Fruit fly (Drosophila melanogaster) whole organism, prepupa: ENCODE results near the gene yellow-f2.

Experiments
- Blimp-1 ChIP-seq: fragments of 200-800 bp; sonication (Bioruptor generic); optimal IDR thresholded peaks from 3 replicates; lab custom pipeline; 2017; ENCODE audit warnings: missing biosample characterization, missing genetic modification characterization, mild to moderate bottlenecking, moderate library complexity, missing genetic modification reagents
- CG10631 ChIP-seq: fragments of 200-800 bp; sonication (Bioruptor generic); optimal IDR thresholded peaks from 2 replicates; lab custom pipeline; 2016; ENCODE audit warnings: missing biosample characterization, missing genetic modification characterization
- CG10669 ChIP-seq: fragments of 200-800 bp; sonication (Bioruptor generic); optimal IDR thresholded peaks from 3 replicates; lab custom pipeline; 2018; ENCODE audit warnings: missing biosample characterization, mild to moderate bottlenecking, missing genetic modification characterization, moderate library complexity
- CG11294 ChIP-seq: fragments of 200-800 bp; sonication (Bioruptor generic); IDR thresholded peaks from 2 replicates; pipeline ENCODE4 v1.3.6; 2022; ENCODE audit warnings: missing biosample characterization, missing genetic modification characterization
- CG11762 ChIP-seq: fragments of 200-800 bp; sonication (Bioruptor generic); optimal IDR thresholded peaks from 3 replicates; lab custom pipeline; 2016; ENCODE audit warnings: missing biosample characterization, missing genetic modification characterization; ENCODE audit not compliant: insufficient read depth
- CG11902 ChIP-seq: fragments of 200-800 bp; sonication (Bioruptor generic); optimal IDR thresholded peaks from 3 replicates; lab custom pipeline; 2016; ENCODE audit warnings: missing biosample characterization, missing genetic modification characterization
- CG15336 ChIP-seq: fragments of 200-800 bp; sonication (Bioruptor generic); IDR thresholded peaks from 2 replicates; pipeline ENCODE4 v1.3.6; 2022; ENCODE audit warnings: missing biosample characterization, missing genetic modification characterization
- CG1621 ChIP-seq: fragments of 200-800 bp; sonication (Bioruptor generic); optimal IDR thresholded peaks from 3 replicates; lab custom pipeline; 2018; ENCODE audit warnings: missing biosample characterization, mild to moderate bottlenecking, missing genetic modification characterization
- CG3032 ChIP-seq: fragments of 200-800 bp; optimal IDR thresholded peaks from 2 replicates; lab custom pipeline; 2019; ENCODE audit warnings: missing biosample characterization, mild to moderate bottlenecking, missing genetic modification characterization, moderate library complexity
- CG31627 ChIP-seq: fragments of 200-800 bp; sonication (Bioruptor generic); optimal IDR thresholded peaks from 3 replicates; lab custom pipeline; 2016; ENCODE audit warnings: missing biosample characterization, missing genetic modification characterization
- CG3919 ChIP-seq: fragments of 200-800 bp; sonication (Bioruptor generic); optimal IDR thresholded peaks from 3 replicates; lab custom pipeline; 2016; ENCODE audit warnings: missing biosample characterization, missing genetic modification characterization
- CG6163 ChIP-seq: fragments of 200-800 bp; sonication (Bioruptor generic); IDR thresholded peaks from 3 replicates; pipeline ENCODE4 v1.3.6; 2022; ENCODE audit warnings: missing biosample characterization, missing genetic modification characterization
- CG6276 ChIP-seq: fragments of 200-800 bp; sonication (Bioruptor generic); optimal IDR thresholded peaks from 2 replicates; lab custom pipeline; 2017; ENCODE audit warnings: missing biosample characterization, mild to moderate bottlenecking, missing genetic modification characterization
- CG6792 ChIP-seq: fragments of 200-800 bp; sonication (Bioruptor generic); optimal IDR thresholded peaks from 3 replicates; lab custom pipeline; 2016; ENCODE audit warnings: missing biosample characterization, missing genetic modification characterization
- CG6808 ChIP-seq: fragments of 200-800 bp; sonication (Bioruptor generic); optimal IDR thresholded peaks from 3 replicates; lab custom pipeline; 2017; ENCODE audit warnings: missing biosample characterization, missing genetic modification characterization, mild to moderate bottlenecking, moderate library complexity, missing genetic modification reagents
- CG6854 ChIP-seq: fragments of 200-800 bp; sonication (Bioruptor generic); optimal IDR thresholded peaks from 2 replicates; lab custom pipeline; 2017; ENCODE audit warnings: missing biosample characterization, mild to moderate bottlenecking, missing genetic modification characterization
- CG8119 ChIP-seq: fragments of 200-800 bp; sonication (Bioruptor generic); IDR thresholded peaks from 3 replicates; pipeline ENCODE4 v1.3.6; 2022; ENCODE audit warnings: missing biosample characterization, missing genetic modification characterization
- CG8319 ChIP-seq: fragments of 200-800 bp; sonication (Bioruptor generic); optimal IDR thresholded peaks from 3 replicates; lab custom pipeline; 2016; ENCODE audit warnings: missing biosample characterization, missing genetic modification characterization
- CG9139 ChIP-seq: fragments of 200-800 bp; sonication (Bioruptor generic); optimal IDR thresholded peaks from 3 replicates; lab custom pipeline; 2017; ENCODE audit warnings: missing biosample characterization, mild to moderate bottlenecking, missing genetic modification characterization
- Eip75B ChIP-seq: fragments of 200-800 bp; sonication (Bioruptor generic); optimal IDR thresholded peaks from 3 replicates; lab custom pipeline; 2016; ENCODE audit warnings: missing biosample characterization, missing genetic modification characterization
- Eip78C ChIP-seq: fragments of 200-800 bp; sonication (Bioruptor generic); peaks from one replicate; lab custom pipeline; 2016; ENCODE audit warnings: missing biosample characterization, missing genetic modification characterization
- Hr38 ChIP-seq: sonication (Bioruptor generic); optimal IDR thresholded peaks from 2 replicates; lab custom pipeline; 2016; ENCODE audit warnings: missing biosample characterization, missing genetic modification characterization
- Hr4 ChIP-seq: fragments of 200-800 bp; sonication (Bioruptor generic); optimal IDR thresholded peaks from 3 replicates; lab custom pipeline; 2016; ENCODE audit warnings: missing biosample characterization, missing genetic modification characterization
- Lpt ChIP-seq: fragments of 200-800 bp; sonication (Bioruptor generic); optimal IDR thresholded peaks from 3 replicates; lab custom pipeline; 2016; ENCODE audit warnings: missing biosample characterization, missing genetic modification characterization
- Met ChIP-seq: fragments of 200-800 bp; sonication (Bioruptor generic); optimal IDR thresholded peaks from 3 replicates; lab custom pipeline; 2016; ENCODE audit warnings: missing biosample characterization, missing genetic modification characterization
- OdsH ChIP-seq: fragments of 200-800 bp; sonication (Bioruptor generic); optimal IDR thresholded peaks from 3 replicates; lab custom pipeline; 2016; ENCODE audit warnings: missing biosample characterization, missing genetic modification characterization
- Sox102F ChIP-seq: fragments of 200-800 bp; sonication (Bioruptor generic); optimal IDR thresholded peaks from 2 replicates; lab custom pipeline; 2016; ENCODE audit warnings: missing biosample characterization, mild to moderate bottlenecking, missing genetic modification characterization
- Sox15 ChIP-seq: fragments of 200-800 bp; sonication (Bioruptor generic); optimal IDR thresholded peaks from 3 replicates; lab custom pipeline; 2016; ENCODE audit warnings: missing biosample characterization, missing genetic modification characterization
- achi ChIP-seq: fragments of 200-800 bp; sonication (Bioruptor generic); optimal IDR thresholded peaks from 3 replicates; lab custom pipeline; 2016; ENCODE audit warnings: missing biosample characterization, missing genetic modification characterization
- acj6 ChIP-seq: fragments of 200-800 bp; sonication (Bioruptor generic); optimal IDR thresholded peaks from 3 replicates; lab custom pipeline; 2016; ENCODE audit warnings: missing biosample characterization, missing genetic modification characterization
- cyc ChIP-seq: fragments of 200-800 bp; sonication (Bioruptor generic); optimal IDR thresholded peaks from 3 replicates; lab custom pipeline; 2016; ENCODE audit warnings: missing biosample characterization, missing genetic modification characterization
- dac ChIP-seq: fragments of 200-800 bp; sonication (Bioruptor generic); optimal IDR thresholded peaks from 2 replicates; lab custom pipeline; 2017; ENCODE audit warnings: missing biosample characterization, mild to moderate bottlenecking, missing genetic modification characterization
- dsx ChIP-seq: fragments of 200-800 bp; optimal IDR thresholded peaks from 3 replicates; lab custom pipeline; 2019; ENCODE audit warnings: missing biosample characterization, mild to moderate bottlenecking, missing genetic modification characterization, moderate library complexity; ENCODE audit not compliant: poor library complexity, severe bottlenecking
- esn ChIP-seq: fragments of 200-800 bp; sonication (Bioruptor generic); optimal IDR thresholded peaks from 2 replicates; lab custom pipeline; 2016; ENCODE audit warnings: missing biosample characterization, mild to moderate bottlenecking, missing genetic modification characterization, moderate library complexity
- fd85E ChIP-seq: fragments of 200-800 bp; sonication (Bioruptor generic); optimal IDR thresholded peaks from 3 replicates; lab custom pipeline; 2016; ENCODE audit warnings: missing biosample characterization, missing genetic modification characterization
- fkh ChIP-seq: fragments of 200-800 bp; sonication (Bioruptor generic); optimal IDR thresholded peaks from 3 replicates; lab custom pipeline; 2017; ENCODE audit warnings: missing biosample characterization, mild to moderate bottlenecking, missing genetic modification characterization, moderate library complexity
- lz ChIP-seq: fragments of 200-800 bp; sonication (Bioruptor generic); optimal IDR thresholded peaks from 3 replicates; lab custom pipeline; 2016; ENCODE audit warnings: missing biosample characterization, missing genetic modification characterization
- salr ChIP-seq, 2 experiments: fragments of 200-800 bp; sonication (Bioruptor generic); optimal IDR thresholded peaks; 3 replicates each; lab custom pipeline; 2016 to 2018; ENCODE audit warnings: missing biosample characterization in 2 of 2, missing genetic modification characterization in 2 of 2, mild to moderate bottlenecking in 1 of 2
- ss ChIP-seq, 2 experiments: fragments of 200-800 bp; sonication (Bioruptor generic); optimal IDR thresholded peaks; 2 replicates in 1 of 2; 3 replicates in 1 of 2; lab custom pipeline; 2017 to 2018; ENCODE audit warnings: mild to moderate bottlenecking in 2 of 2, missing biosample characterization in 2 of 2, missing genetic modification characterization in 2 of 2, moderate library complexity in 1 of 2
- svp ChIP-seq: fragments of 200-800 bp; sonication (Bioruptor generic); peaks from one replicate; lab custom pipeline; 2016; ENCODE audit warnings: missing biosample characterization, missing genetic modification characterization
- vri ChIP-seq: fragments of 200-800 bp; sonication (Bioruptor generic); optimal IDR thresholded peaks from 3 replicates; lab custom pipeline; 2016; ENCODE audit warnings: missing biosample characterization, mild to moderate bottlenecking, missing genetic modification characterization

yellow-f2 gene

DNA sequence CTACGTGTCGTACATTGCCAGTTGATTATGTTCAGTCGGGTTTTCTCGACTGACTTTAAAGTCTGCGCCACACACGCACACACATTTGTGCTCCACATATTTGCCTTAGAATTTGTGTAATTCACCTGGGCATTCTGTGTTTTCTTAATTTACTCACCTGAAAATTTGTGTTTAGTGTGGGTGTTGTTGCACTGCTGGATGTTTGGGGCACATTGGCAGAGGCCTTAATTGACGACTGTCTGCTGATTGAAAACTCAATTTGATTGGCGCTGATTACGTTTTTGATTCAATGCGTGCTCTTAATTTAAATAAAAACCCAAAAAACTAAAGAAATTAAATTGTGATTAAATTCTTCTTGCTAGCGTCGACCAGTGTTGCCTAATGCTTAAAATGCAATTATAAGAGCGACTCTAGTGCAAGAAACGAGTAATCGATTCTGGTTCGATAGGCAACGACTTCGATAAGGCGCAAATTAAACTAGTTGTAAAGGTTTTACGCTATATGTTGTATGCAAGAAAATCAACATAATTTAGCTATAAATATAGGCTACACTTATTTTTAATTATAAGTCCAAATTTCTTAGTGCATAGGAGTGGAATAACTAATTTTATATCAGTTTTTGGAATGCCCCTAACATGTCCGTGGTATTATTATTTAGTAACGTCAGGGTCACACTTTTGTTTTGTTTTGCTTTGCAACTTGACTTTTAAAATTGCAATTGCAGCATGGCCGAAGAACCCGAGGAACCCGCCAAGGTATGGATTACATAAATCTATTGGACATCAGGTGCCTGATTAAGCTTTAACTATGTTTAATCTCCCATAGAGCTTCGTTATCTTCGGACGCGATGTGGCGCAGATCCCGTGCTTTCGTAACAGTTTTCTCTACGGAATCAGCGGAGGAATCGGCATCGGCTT is 35.6 kb upstream of the yellow-f2 start, which contains the start of the genes CG46281 and CG46280:
Gene CG46281, minus strand, starts transcription at position 51 of the 917 bp plus-strand sequence.
Gene CG46280, minus strand, starts transcription at position 403 of the 917 bp plus-strand sequence.
- TF ChIP-seq Blimp-1 (GFP tag; lab: Kevin White, UChicago) (no peak), Eip75B (no peak), CG8119 (GFP tag; lab: Robert Waterston, UW) (no peak), Hr38 (GFP tag; lab: Kevin White, UChicago) (no peak), CG11902 (GFP tag; lab: Kevin White, UChicago) (no peak), OdsH (GFP tag; lab: Kevin White, UChicago) (no peak), esn (peak; percentile 57), fd85E (GFP tag; lab: Kevin White, UChicago) (no peak), Eip78C (GFP tag; lab: Kevin White, UChicago) (no peak), CG3032 (tag; lab: Kevin White, UChicago) (peak; percentile 10), svp (GFP tag; lab: Kevin White, UChicago) (no peak), vri (GFP tag; lab: Kevin White, UChicago) (peak; percentile 17), lz (GFP tag; lab: Kevin White, UChicago) (peak; percentile 43), fkh (GFP tag; lab: Kevin White, UChicago) (no peak), dsx (no peak)

DNA sequence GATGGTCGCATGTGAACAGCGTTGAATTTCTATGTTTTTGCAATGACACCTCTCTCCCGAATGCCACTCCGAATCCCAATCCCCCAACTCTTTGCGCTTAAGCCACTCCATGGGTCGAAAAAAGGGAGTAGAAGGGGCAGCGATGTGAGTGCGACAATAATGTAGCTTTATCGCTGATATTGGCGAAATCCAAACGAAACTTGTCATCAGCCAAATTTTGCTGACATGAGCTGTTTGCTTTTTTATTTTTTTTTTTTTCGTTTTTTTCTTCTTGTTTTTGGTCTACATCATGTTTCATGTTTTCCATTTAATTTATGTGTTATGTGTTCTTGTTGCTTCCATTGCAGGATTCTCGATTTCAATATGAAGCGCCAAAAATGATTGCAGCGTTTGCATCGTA is 24.0 kb upstream of the yellow-f2 start:
- TF ChIP-seq Sox15, result no peak
- TF ChIP-seq Met (GFP tag; lab: Kevin White, UChicago), result no peak
- TF ChIP-seq ss (GFP tag; optimal IDR thresholded peaks at IDR 0.05; lab: Kevin White, UChicago), result no peak
- no peak for TF ChIP-seq CG6276
- TF ChIP-seq CG1621 (tag; lab: Kevin White, UChicago), result no peak
- TF ChIP-seq salr (GFP tag; optimal IDR thresholded peaks at IDR 0.05; lab: Kevin White, UChicago), result no peak
- TF ChIP-seq Sox102F (GFP tag; lab: Kevin White, UChicago), result no peak
- TF ChIP-seq CG8319, result no peak
- TF ChIP-seq CG6792 (GFP tag; lab: Kevin White, UChicago), result no peak
- TF ChIP-seq CG6808 (GFP tag; lab: Kevin White, UChicago), result no peak
- no peak for TF ChIP-seq Eip75B
- no peak for TF ChIP-seq CG31627 (GFP tag; lab: Kevin White, UChicago)
- no peak for TF ChIP-seq CG9139 (GFP tag; lab: Kevin White, UChicago)
- TF ChIP-seq CG15336 (GFP tag; lab: Robert Waterston, UW), result no peak
- TF ChIP-seq acj6 (GFP tag; lab: Kevin White, UChicago), result no peak

DNA sequence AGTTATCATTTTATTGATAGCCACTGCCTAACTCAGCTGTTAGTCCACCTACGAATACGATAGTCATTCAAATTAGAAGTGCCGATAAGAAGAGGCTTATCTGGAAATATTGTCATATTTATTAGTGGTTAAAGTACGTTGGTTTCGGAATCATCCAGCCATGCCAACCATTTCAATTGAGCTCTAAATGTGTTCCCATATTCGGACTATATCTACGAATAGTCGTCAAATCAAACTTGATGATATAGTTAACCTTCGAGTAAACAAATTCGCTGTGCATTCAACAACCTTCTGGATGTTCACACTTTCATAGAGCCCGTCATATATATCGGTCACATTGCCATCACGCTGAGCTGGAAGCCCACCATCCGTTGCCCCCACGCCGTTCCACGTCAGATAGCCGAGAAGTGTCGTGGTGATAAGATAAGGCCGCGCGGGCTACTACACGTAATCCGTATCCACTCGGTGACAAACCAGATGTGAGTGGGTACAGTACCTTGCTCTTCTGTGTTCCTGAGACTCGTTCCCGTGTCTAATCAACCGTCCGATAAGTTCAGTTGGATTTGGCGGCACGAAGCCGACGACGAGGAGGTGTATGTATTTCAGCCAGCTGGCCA is 23.4 kb upstream of the yellow-f2 start:
- TF ChIP-seq vri (GFP tag; lab: Kevin White, UChicago), result peak; percentile 98
- TF ChIP-seq CG6854 (GFP tag; lab: Kevin White, UChicago), result no peak
- TF ChIP-seq, all 60 proteins: peak for 1

DNA sequence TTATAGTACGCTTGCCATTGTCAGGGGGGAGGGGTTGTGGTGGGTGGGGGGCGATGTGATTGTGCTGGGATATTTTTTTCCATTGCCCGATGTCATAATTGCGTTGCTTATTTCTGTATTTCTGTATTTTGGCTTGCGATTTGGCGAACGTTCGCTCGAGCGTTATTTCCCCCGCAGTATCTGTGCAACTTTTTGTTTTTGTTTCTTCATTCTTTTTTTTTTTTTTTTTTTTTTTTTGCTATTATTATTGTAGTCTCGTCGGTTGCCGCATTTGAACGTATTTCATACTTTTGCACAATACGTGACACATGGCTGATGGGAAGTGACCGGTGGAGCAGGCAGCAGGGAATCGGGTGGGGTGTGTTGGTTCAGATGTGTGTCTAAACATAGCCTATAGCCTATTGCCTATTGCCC is 22.7 kb upstream of the yellow-f2 start:
- TF ChIP-seq Sox102F (GFP tag; lab: Kevin White, UChicago) (no peak), Lpt (peak; percentile 15), CG15336 (GFP tag; lab: Robert Waterston, UW) (peak; percentile 40), CG10669 (GFP tag; lab: Kevin White, UChicago) (no peak), achi (GFP tag; lab: Kevin White, UChicago) (no peak), Sox15 (no peak), CG6163 (no peak; the same call in 1 of the 3 replicates), fd85E (GFP tag; lab: Kevin White, UChicago) (no peak), dac (no peak), Hr4 (GFP tag; lab: Kevin White, UChicago) (no peak), CG8119 (GFP tag; lab: Robert Waterston, UW) (no peak; the same call in 2 of the 3 replicates), CG11902 (GFP tag; lab: Kevin White, UChicago) (no peak), CG6276 (no peak), Eip75B (no peak), CG11294 (GFP tag; lab: Robert Waterston, UW) (no peak), CG1621 (tag; lab: Kevin White, UChicago) (no peak), CG11762 (no peak), cyc (no peak), CG3919 (no peak), vri (GFP tag; lab: Kevin White, UChicago) (peak; percentile 96), CG6808 (GFP tag; lab: Kevin White, UChicago) (no peak), CG31627 (GFP tag; lab: Kevin White, UChicago) (no peak), CG10631 (no peak), OdsH (GFP tag; lab: Kevin White, UChicago) (no peak), salr (GFP tag; optimal IDR thresholded peaks at IDR 0.05; lab: Kevin White, UChicago) (no peak)
